Worm (Caenorhabditis elegans) whole organism, L3 larva: ENCODE results near the gene sma-3.

ENCODE experiments used
- elt-1 ChIP-seq: fragments of 150-350 bp; optimal IDR thresholded peaks from 2 replicates; lab custom pipeline; 2014; ENCODE audit warnings: missing biosample characterization, missing genetic modification characterization
- nhr-12 ChIP-seq: fragments of 150-350 bp; optimal IDR thresholded peaks from 2 replicates; lab custom pipeline; 2014; ENCODE audit warnings: missing biosample characterization, missing genetic modification characterization
- pha-4 ChIP-seq: fragments of 150-350 bp; optimal IDR thresholded peaks from 2 replicates; lab custom pipeline; 2014; ENCODE audit warnings: missing biosample characterization, missing genetic modification reagents, missing genetic modification characterization

ce11 chrIII:6831312-6831711, 32.5 kb downstream of the sma-3 start:
- TF ChIP-seq elt-1 (tag; lab: Kevin White, UChicago) (no peak), nhr-12 (tag; lab: Kevin White, UChicago) (no peak), pha-4 (no peak)
